Fruit fly (Drosophila melanogaster) whole organism, embryonic: Measurements from ENCODE around the gene CG43401.

ENCODE experiments used
- Adf1 ChIP-seq: fragments of 200-800 bp; sonication (Bioruptor generic); IDR thresholded peaks from 2 replicates; pipeline ENCODE4 v1.3.6; 2022; ENCODE audit warnings: missing biosample characterization, missing genetic modification characterization
- Bgb ChIP-seq: fragments of 200-800 bp; sonication (Bioruptor generic); IDR thresholded peaks from 2 replicates; pipeline ENCODE4 v1.3.6; 2022; ENCODE audit warnings: missing biosample characterization, missing genetic modification characterization; ENCODE audit not compliant: partially characterized antibody
- CG10209 ChIP-seq: fragments of 200-800 bp; sonication (Bioruptor generic); optimal IDR thresholded peaks from 3 replicates; lab custom pipeline; 2017; ENCODE audit warnings: missing biosample characterization, mild to moderate bottlenecking, missing genetic modification characterization, missing genetic modification reagents
- CG11247 ChIP-seq: fragments of 200-800 bp; sonication (Bioruptor generic); IDR thresholded peaks from 2 replicates; pipeline ENCODE4 v1.3.6; 2022; ENCODE audit warnings: missing biosample characterization, missing genetic modification characterization
- CG11696 ChIP-seq: fragments of 200-800 bp; sonication (Bioruptor generic); IDR thresholded peaks from 2 replicates; pipeline ENCODE4 v1.3.6; 2022; ENCODE audit warnings: missing biosample characterization, missing genetic modification characterization
- CG12104 ChIP-seq: fragments of 200-800 bp; sonication (Bioruptor generic); optimal IDR thresholded peaks from 3 replicates; lab custom pipeline; 2016; ENCODE audit warnings: missing biosample characterization, missing genetic modification characterization
- CG12299 ChIP-seq: fragments of 200-800 bp; sonication (Bioruptor generic); optimal IDR thresholded peaks from 2 replicates; lab custom pipeline; 2018; ENCODE audit warnings: missing biosample characterization, mild to moderate bottlenecking, missing genetic modification characterization
- CG14014 ChIP-seq: fragments of 200-800 bp; sonication (Bioruptor generic); IDR thresholded peaks from 2 replicates; pipeline ENCODE4 v1.3.6; 2022; ENCODE audit warnings: missing biosample characterization, missing genetic modification characterization
- CG1602 ChIP-seq: fragments of 200-800 bp; sonication (Bioruptor generic); optimal IDR thresholded peaks from 3 replicates; lab custom pipeline; 2016; ENCODE audit warnings: missing biosample characterization, missing genetic modification characterization
- CG16815 ChIP-seq: fragments of 200-800 bp; sonication (Bioruptor generic); optimal IDR thresholded peaks from 3 replicates; lab custom pipeline; 2017; ENCODE audit warnings: missing biosample characterization, mild to moderate bottlenecking, missing genetic modification characterization
- CG16863 ChIP-seq: fragments of 200-800 bp; sonication (Bioruptor generic); optimal IDR thresholded peaks from 3 replicates; lab custom pipeline; 2016; ENCODE audit warnings: missing biosample characterization, missing genetic modification characterization
- CG17568 ChIP-seq: fragments of 200-800 bp; sonication (Bioruptor generic); optimal IDR thresholded peaks from 2 replicates; lab custom pipeline; 2018; ENCODE audit warnings: missing biosample characterization, mild to moderate bottlenecking, missing genetic modification characterization, moderate library complexity
- CG1832 ChIP-seq: fragments of 200-800 bp; sonication (Bioruptor generic); optimal IDR thresholded peaks from 2 replicates; lab custom pipeline; 2017; ENCODE audit warnings: missing biosample characterization, mild to moderate bottlenecking, missing genetic modification characterization, inconsistent platforms
- CG30020 ChIP-seq: fragments of 200-800 bp; optimal IDR thresholded peaks from 2 replicates; lab custom pipeline; 2019; ENCODE audit warnings: missing biosample characterization, mild to moderate bottlenecking, missing genetic modification characterization, moderate library complexity
- CG32532 ChIP-seq: fragments of 200-800 bp; sonication (Bioruptor generic); IDR thresholded peaks from 2 replicates; pipeline ENCODE4 v1.3.6; 2022; ENCODE audit warnings: missing biosample characterization, missing genetic modification characterization
- CG3281 ChIP-seq: fragments of 200-800 bp; sonication (Bioruptor generic); optimal IDR thresholded peaks from 3 replicates; lab custom pipeline; 2017; ENCODE audit warnings: missing biosample characterization, mild to moderate bottlenecking, missing genetic modification characterization
- CG3726 ChIP-seq: fragments of 200-800 bp; sonication (Bioruptor generic); IDR thresholded peaks from 3 replicates; pipeline ENCODE4, ENCODE4 v1.3.6; 2022; ENCODE audit warnings: missing biosample characterization, missing genetic modification characterization
- CG4617 ChIP-seq: fragments of 200-800 bp; sonication (Bioruptor generic); optimal IDR thresholded peaks from 3 replicates; lab custom pipeline; 2016; ENCODE audit warnings: missing biosample characterization, missing genetic modification characterization, borderline replicate concordance
- CG4730 ChIP-seq: fragments of 200-800 bp; sonication (Bioruptor generic); IDR thresholded peaks from 2 replicates; pipeline ENCODE4 v1.3.6; 2022; ENCODE audit warnings: missing biosample characterization, missing genetic modification characterization
- CG7839 ChIP-seq: fragments of 200-800 bp; sonication (Bioruptor generic); optimal IDR thresholded peaks from 3 replicates; lab custom pipeline; 2018; ENCODE audit warnings: missing biosample characterization, mild to moderate bottlenecking, missing genetic modification characterization, moderate library complexity
- Chrac-16 ChIP-seq: fragments of 200-800 bp; sonication (Bioruptor generic); optimal IDR thresholded peaks from 3 replicates; lab custom pipeline; 2016; ENCODE audit warnings: missing biosample characterization, missing genetic modification characterization
- CoRest ChIP-seq: fragments of 200-800 bp; sonication (Bioruptor generic); optimal IDR thresholded peaks from 3 replicates; lab custom pipeline; 2018; ENCODE audit warnings: missing biosample characterization, mild to moderate bottlenecking, missing genetic modification characterization, moderate library complexity
- D ChIP-seq, 2 experiments: fragments of 200-800 bp in 1 of 2; fragments of >200 bp in 1 of 2; sonication (Bioruptor generic) in 1 of 2; optimal IDR thresholded peaks; 2 replicates in 1 of 2; 3 replicates in 1 of 2; lab custom pipeline; 2017; ENCODE audit warnings: mild to moderate bottlenecking in 1 of 2, missing biosample characterization in 1 of 2, missing genetic modification characterization in 1 of 2, missing genetic modification reagents in 1 of 2
- Dad ChIP-seq: fragments of 200-800 bp; sonication (Bioruptor generic); optimal IDR thresholded peaks from 3 replicates; lab custom pipeline; 2016; ENCODE audit warnings: missing biosample characterization, missing genetic modification characterization
- Dp ChIP-seq: fragments of 200-800 bp; sonication (Bioruptor generic); optimal IDR thresholded peaks from 2 replicates; lab custom pipeline; 2018; ENCODE audit warnings: missing biosample characterization, mild to moderate bottlenecking, missing genetic modification characterization, moderate library complexity
- Gug ChIP-seq: fragments of 200-800 bp; sonication (Bioruptor generic); IDR thresholded peaks from 4 replicates; pipeline ENCODE4 v1.3.6; 2022; ENCODE audit warnings: missing biosample characterization, missing genetic modification characterization
- HLHmδ ChIP-seq: fragments of 200-800 bp; sonication (Bioruptor generic); optimal IDR thresholded peaks from 2 replicates; lab custom pipeline; 2018; ENCODE audit warnings: missing biosample characterization, mild to moderate bottlenecking, missing genetic modification characterization, moderate library complexity
- Meics ChIP-seq: fragments of 200-800 bp; sonication (Bioruptor generic); optimal IDR thresholded peaks from 2 replicates; lab custom pipeline; 2017; ENCODE audit warnings: missing biosample characterization, mild to moderate bottlenecking, missing genetic modification characterization
- Myb ChIP-seq: fragments of 200-800 bp; sonication (Bioruptor generic); optimal IDR thresholded peaks from 2 replicates; lab custom pipeline; 2016; ENCODE audit warnings: missing biosample characterization, missing genetic modification characterization
- NFAT ChIP-seq: fragments of 200-800 bp; sonication (Bioruptor generic); IDR thresholded peaks from 2 replicates; pipeline ENCODE4 v1.3.6; 2022; ENCODE audit warnings: missing biosample characterization, missing genetic modification characterization
- Nf-YA ChIP-seq: fragments of 200-800 bp; sonication (Bioruptor generic); IDR thresholded peaks from 2 replicates; pipeline ENCODE4 v1.3.6; 2022; ENCODE audit warnings: missing biosample characterization, missing genetic modification characterization
- NfI ChIP-seq: fragments of 200-800 bp; sonication (Bioruptor generic); optimal IDR thresholded peaks from 3 replicates; lab custom pipeline; 2018; ENCODE audit warnings: missing biosample characterization, mild to moderate bottlenecking, missing genetic modification characterization, moderate library complexity
- Tbp ChIP-seq: fragments of >200 bp; optimal IDR thresholded peaks from 2 replicates; lab custom pipeline; 2018; ENCODE audit warnings: missing biosample characterization, missing genetic modification characterization
- ab ChIP-seq: fragments of 200-800 bp; sonication (Bioruptor generic); optimal IDR thresholded peaks from 2 replicates; lab custom pipeline; 2016; ENCODE audit warnings: missing biosample characterization, missing genetic modification characterization
- ase ChIP-seq: fragments of 200-800 bp; sonication (Bioruptor generic); IDR thresholded peaks from 3 replicates; pipeline ENCODE4 v1.3.6; 2022; ENCODE audit warnings: missing biosample characterization, missing genetic modification characterization
- bsh ChIP-seq, 2 experiments: fragments of 200-800 bp; sonication (Bioruptor generic); optimal IDR thresholded peaks; 2 replicates each; lab custom pipeline; 2017 to 2018; ENCODE audit warnings: mild to moderate bottlenecking in 2 of 2, missing biosample characterization in 2 of 2, missing genetic modification characterization in 2 of 2, moderate library complexity in 1 of 2
- btn ChIP-seq: fragments of 200-800 bp; sonication (Bioruptor generic); optimal IDR thresholded peaks from 2 replicates; lab custom pipeline; 2016; ENCODE audit warnings: missing biosample characterization, missing genetic modification characterization
- caup ChIP-seq: fragments of 200-800 bp; sonication (Bioruptor generic); optimal IDR thresholded peaks from 3 replicates; lab custom pipeline; 2017; ENCODE audit warnings: missing biosample characterization, mild to moderate bottlenecking, missing genetic modification characterization, moderate library complexity; ENCODE audit not compliant: severe bottlenecking
- cg ChIP-seq: fragments of 200-800 bp; sonication (Bioruptor generic); optimal IDR thresholded peaks from 3 replicates; lab custom pipeline; 2019; ENCODE audit warnings: missing biosample characterization, mild to moderate bottlenecking, missing genetic modification characterization, moderate library complexity
- dan ChIP-seq: fragments of 200-800 bp; sonication (Bioruptor generic); IDR thresholded peaks from 2 replicates; pipeline ENCODE4 v1.3.6; 2022; ENCODE audit warnings: missing biosample characterization, missing genetic modification characterization
- grau ChIP-seq: fragments of 200-800 bp; optimal IDR thresholded peaks from 3 replicates; lab custom pipeline; 2019; ENCODE audit warnings: missing biosample characterization, mild to moderate bottlenecking, missing genetic modification characterization, moderate library complexity
- gsb-n ChIP-seq: fragments of 200-800 bp; sonication (Bioruptor generic); optimal IDR thresholded peaks from 3 replicates; lab custom pipeline; 2018; ENCODE audit warnings: missing biosample characterization, mild to moderate bottlenecking, missing genetic modification characterization
- hth ChIP-seq: fragments of >200 bp; optimal IDR thresholded peaks from 2 replicates; lab custom pipeline; 2017; ENCODE audit warnings: inconsistent platforms
- jumu ChIP-seq: fragments of 200-800 bp; sonication (Bioruptor generic); optimal IDR thresholded peaks from 3 replicates; lab custom pipeline; 2016; ENCODE audit warnings: missing biosample characterization, missing genetic modification characterization
- salm ChIP-seq: fragments of 200-800 bp; sonication (Bioruptor generic); optimal IDR thresholded peaks from 2 replicates; lab custom pipeline; 2018; ENCODE audit warnings: missing biosample characterization, mild to moderate bottlenecking, missing genetic modification characterization
- sens ChIP-seq: fragments of 200-800 bp; sonication (Bioruptor generic); peaks from one replicate; lab custom pipeline; 2016; ENCODE audit warnings: missing biosample characterization, missing genetic modification characterization
- slbo ChIP-seq: fragments of 200-800 bp; sonication (Bioruptor generic); IDR thresholded peaks from 2 replicates; pipeline ENCODE4 v1.3.6; 2022; ENCODE audit warnings: missing biosample characterization, missing genetic modification characterization
- so ChIP-seq: fragments of 200-800 bp; sonication (Bioruptor generic); IDR thresholded peaks from 3 replicates; pipeline ENCODE4 v1.3.6; 2022; ENCODE audit warnings: missing biosample characterization, missing genetic modification characterization
- trh ChIP-seq: fragments of 200-800 bp; sonication (Bioruptor generic); optimal IDR thresholded peaks from 2 replicates; lab custom pipeline; 2016; ENCODE audit warnings: missing biosample characterization, missing genetic modification characterization
- vnd ChIP-seq: fragments of 200-800 bp; sonication (Bioruptor generic); IDR thresholded peaks from 3 replicates; pipeline ENCODE4 v1.3.6; 2022; ENCODE audit warnings: missing biosample characterization, missing genetic modification characterization; ENCODE audit not compliant: partially characterized antibody
- yki ChIP-seq: fragments of >200 bp; optimal IDR thresholded peaks from 3 replicates; lab custom pipeline; 2018
- zen ChIP-seq: fragments of 200-800 bp; sonication (Bioruptor generic); optimal IDR thresholded peaks from 3 replicates; lab custom pipeline; 2018; ENCODE audit warnings: missing biosample characterization, mild to moderate bottlenecking, missing genetic modification characterization, moderate library complexity

CG43401 gene

DNA sequence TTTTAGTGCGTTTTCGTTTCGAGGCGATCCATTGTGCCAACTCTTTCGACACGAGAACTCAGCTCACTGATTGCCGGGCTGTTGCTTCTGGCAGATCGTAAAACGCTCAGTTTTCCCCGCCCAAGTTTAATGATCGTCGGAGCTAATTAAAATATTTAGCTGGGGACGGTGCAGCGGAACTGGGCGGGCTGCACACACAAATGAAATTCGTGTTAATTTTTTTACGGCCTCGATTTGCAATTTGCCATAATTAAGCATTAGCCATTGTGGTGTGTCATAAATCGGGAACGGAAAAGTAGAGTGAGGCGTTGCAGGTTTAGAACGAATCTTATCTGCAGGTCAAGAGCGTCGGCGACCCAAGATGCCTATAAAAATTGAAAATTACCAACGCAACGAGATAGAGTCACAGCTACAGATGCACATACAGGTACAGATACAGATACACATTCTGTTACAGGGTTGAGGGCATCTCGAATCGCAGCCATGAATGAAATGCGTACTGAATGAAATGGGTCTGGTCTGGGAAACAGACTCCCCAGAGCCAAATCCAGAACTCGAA is 2.4 kb upstream of the CG43401 start (continued):
- TF ChIP-seq NFAT (GFP tag; lab: Robert Waterston, UW) = no peak
- TF ChIP-seq trh (GFP tag; lab: Kevin White, UChicago) = no peak
- no peak for TF ChIP-seq CG16815
- no peak for TF ChIP-seq CG4730
- peak; percentile 37 for TF ChIP-seq gsb-n
- TF ChIP-seq CG17568 (GFP tag; lab: Kevin White, UChicago) = no peak
- TF ChIP-seq CG10209 (GFP tag; lab: Kevin White, UChicago) = no peak
- TF ChIP-seq CG12299 (tag; lab: Kevin White, UChicago) = no peak
- no peak for TF ChIP-seq CG1832 (GFP tag; lab: Kevin White, UChicago)
- no peak for TF ChIP-seq CG11696 (GFP tag; lab: Robert Waterston, UW)
- TF ChIP-seq vnd (GFP tag; lab: Robert Waterston, UW) = no peak
- TF ChIP-seq zen (tag; lab: Kevin White, UChicago) = peak; percentile 15
- TF ChIP-seq HLHmδ (GFP tag; lab: Kevin White, UChicago) = no peak
- no peak for TF ChIP-seq Tbp (GFP tag; lab: Kevin White, UChicago)
- no peak for TF ChIP-seq bsh (GFP tag; optimal IDR thresholded peaks at IDR 0.05; lab: Kevin White, UChicago)
- no peak for TF ChIP-seq Myb (GFP tag; lab: Kevin White, UChicago)
- TF ChIP-seq yki (lab: Kevin White, UChicago) = no peak
- no peak for TF ChIP-seq Dad (GFP tag; lab: Kevin White, UChicago)
- TF ChIP-seq CG3726 = no peak
- no peak for TF ChIP-seq NfI (GFP tag; lab: Kevin White, UChicago)
- no peak for TF ChIP-seq Bgb (GFP tag; lab: Robert Waterston, UW)
- TF ChIP-seq cg (GFP tag; lab: Kevin White, UChicago) = peak; percentile 45
- no peak for TF ChIP-seq CG1602 (GFP tag; lab: Kevin White, UChicago)
- no peak for TF ChIP-seq CG30020
- TF ChIP-seq Meics = no peak
- TF ChIP-seq Nf-YA (GFP tag; lab: Robert Waterston, UW) = no peak
- no peak for TF ChIP-seq so (GFP tag; lab: Robert Waterston, UW)
- no peak for TF ChIP-seq Chrac-16 (GFP tag; lab: Kevin White, UChicago)
- no peak for TF ChIP-seq CG16863
- no peak for TF ChIP-seq btn (GFP tag; lab: Kevin White, UChicago)
- no peak for TF ChIP-seq CG32532 (GFP tag; lab: Robert Waterston, UW)
- no peak for TF ChIP-seq CG11247 (GFP tag; lab: Robert Waterston, UW)
- TF ChIP-seq jumu = no peak
- TF ChIP-seq ase (GFP tag; lab: Robert Waterston, UW) = no peak

DNA sequence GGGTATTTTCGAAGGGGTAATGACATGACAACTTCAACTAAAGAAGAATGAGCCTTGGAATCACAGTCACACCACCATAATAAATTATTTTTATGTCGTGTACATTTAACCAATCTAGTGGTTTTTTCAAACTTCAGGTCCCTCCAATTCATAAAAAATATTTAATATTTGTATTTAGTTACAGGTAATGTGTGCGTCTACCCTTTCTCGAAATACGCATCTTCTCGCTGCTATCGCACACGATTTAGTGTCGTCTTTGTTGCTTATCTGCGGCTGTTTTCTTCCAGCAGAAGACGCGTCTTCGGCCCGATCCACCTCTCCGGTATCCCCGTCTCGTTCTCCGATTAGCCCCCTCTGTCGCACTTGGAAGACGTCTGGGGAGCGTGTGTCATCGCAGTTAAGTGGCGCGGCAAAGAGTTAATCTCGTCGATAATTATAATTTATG is 1.4 kb upstream of the CG43401 start:
- TF ChIP-seq ab (GFP tag; lab: Kevin White, UChicago) (peak; percentile 16), NFAT (GFP tag; lab: Robert Waterston, UW) (peak; percentile 35; the same call in 1 of the 2 replicates), CG3281 (GFP tag; lab: Kevin White, UChicago) (no peak), Dp (GFP tag; lab: Kevin White, UChicago) (no peak), slbo (peak; percentile 44; the same call in 1 of the 2 replicates), CG4617 (GFP tag; lab: Kevin White, UChicago) (no peak), CG12104 (GFP tag; lab: Kevin White, UChicago) (peak; percentile 11), D (optimal IDR thresholded peaks at IDR 0.05; lab: Kevin White, UChicago) (no peak), D (GFP tag; optimal IDR thresholded peaks at IDR 0.05; lab: Kevin White, UChicago) (peak; percentile 84), Adf1 (no peak), salm (peak; percentile 48), caup (peak; percentile 39), CG14014 (GFP tag; lab: Robert Waterston, UW) (no peak), hth (lab: Kevin White, UChicago) (no peak), dan (GFP tag; lab: Robert Waterston, UW) (0 out of 2 replicates have a peak, but pooled peaks have one; percentile 60), Gug (peak; percentile 51; the same call in 2 of the 4 replicates), CG7839 (tag; lab: Kevin White, UChicago) (peak; percentile 82), CoRest (tag; lab: Kevin White, UChicago) (peak; percentile 78), grau (peak; percentile 67), sens (peak; percentile 97)
